Worm (Caenorhabditis elegans): ENCODE measurements around the gene let-418.

ce11 chrV:5833531-5833930 is 6.9 kb downstream of the let-418 start, which contains the start of gene srh-76:
- TF ChIP-seq ceh-16 (tag; optimal IDR thresholded peaks at IDR 0.05), result no peak
- TF ChIP-seq ama-1 (optimal IDR thresholded peaks at IDR 0.05), result no peak
- TF ChIP-seq skn-1 (tag; optimal IDR thresholded peaks at IDR 0.05), result no peak
- no peak for TF ChIP-seq Y55F3AM.14 (GFP tag; optimal IDR thresholded peaks at IDR 0.05)
- no peak for TF ChIP-seq sma-9 (GFP tag; optimal IDR thresholded peaks at IDR 0.05)
- TF ChIP-seq sma-9 (tag; optimal IDR thresholded peaks at IDR 0.05), result no peak

Measured in whole organism, L2 larva.